Worm (Caenorhabditis elegans) whole organism, L3 larva: ENCODE results near the gene Y38H6C.18.
A peak's percentile ranks its signal among the peaks of the same experiment; 100 is the strongest.
"Not testable (repeated sequence)": the region's sequence is repeated elsewhere in the genome, so short reads cannot be mapped to it uniquely, and the experiment has no call there.

Experiments
- R02D3.7 ChIP-seq: fragments of 150-350 bp; optimal IDR thresholded peaks from 2 replicates; lab custom pipeline; 2014; ENCODE audit warnings: missing biosample characterization, missing genetic modification characterization
- ZK546.5 ChIP-seq: sonication (generic microtip); optimal IDR thresholded peaks from 2 replicates; lab custom pipeline; 2017; ENCODE audit warnings: missing biosample characterization, missing genetic modification characterization
- aly-2 ChIP-seq: fragments of 150-350 bp; optimal IDR thresholded peaks from 2 replicates; lab custom pipeline; 2014; ENCODE audit warnings: missing biosample characterization, missing genetic modification characterization
- ama-1 ChIP-seq: fragments of 150-350 bp; optimal IDR thresholded peaks from 2 replicates; lab custom pipeline; 2018
- ceh-16 ChIP-seq: sonication (generic microtip); optimal IDR thresholded peaks from 2 replicates; lab custom pipeline; 2017; ENCODE audit warnings: missing biosample characterization, missing genetic modification characterization
- ceh-28 ChIP-seq: fragments of 150-350 bp; optimal IDR thresholded peaks from 2 replicates; lab custom pipeline; 2014; ENCODE audit warnings: missing biosample characterization, missing genetic modification reagents, missing genetic modification characterization
- ceh-82 ChIP-seq: fragments of 150-350 bp; optimal IDR thresholded peaks from 2 replicates; lab custom pipeline; 2014; ENCODE audit warnings: missing biosample characterization, missing genetic modification characterization
- ceh-9 ChIP-seq: sonication (generic microtip); optimal IDR thresholded peaks from 2 replicates; lab custom pipeline; 2018; ENCODE audit warnings: missing biosample characterization, missing genetic modification characterization
- daf-12 ChIP-seq: fragments of 150-350 bp; optimal IDR thresholded peaks from 2 replicates; lab custom pipeline; 2014; ENCODE audit warnings: missing biosample characterization, missing genetic modification reagents, missing genetic modification characterization
- elt-1 ChIP-seq: fragments of 150-350 bp; optimal IDR thresholded peaks from 2 replicates; lab custom pipeline; 2014; ENCODE audit warnings: missing biosample characterization, missing genetic modification characterization
- elt-2 ChIP-seq: sonication (generic microtip); optimal IDR thresholded peaks from 2 replicates; lab custom pipeline; 2016; ENCODE audit warnings: missing genetic modification reagents, mild to moderate bottlenecking, missing genetic modification characterization, missing compliant biosample characterization
- eor-1 ChIP-seq, 2 experiments: fragments of 150-350 bp; optimal IDR thresholded peaks; 2 replicates each; lab custom pipeline; 2014 to 2018; ENCODE audit warnings: missing biosample characterization in 2 of 2, missing genetic modification characterization in 2 of 2
- fkh-10 ChIP-seq: sonication (generic microtip); optimal IDR thresholded peaks from 2 replicates; lab custom pipeline; 2017; ENCODE audit warnings: missing biosample characterization, missing genetic modification reagents, missing genetic modification characterization
- fkh-2 ChIP-seq: fragments of 150-350 bp; optimal IDR thresholded peaks from 2 replicates; lab custom pipeline; 2014; ENCODE audit warnings: missing biosample characterization, missing genetic modification reagents, missing genetic modification characterization
- jun-1 ChIP-seq: fragments of 150-350 bp; optimal IDR thresholded peaks from 2 replicates; lab custom pipeline; 2014; ENCODE audit warnings: missing biosample characterization, missing genetic modification reagents, missing genetic modification characterization
- lin-15B ChIP-seq: fragments of 150-350 bp; optimal IDR thresholded peaks from 2 replicates; lab custom pipeline; 2014; ENCODE audit warnings: missing biosample characterization, missing genetic modification characterization
- lin-39 ChIP-seq: fragments of 150-350 bp; optimal IDR thresholded peaks from 2 replicates; lab custom pipeline; 2018; ENCODE audit warnings: missing biosample characterization, missing genetic modification reagents, missing genetic modification characterization
- lsy-12 ChIP-seq: sonication (generic microtip); optimal IDR thresholded peaks from 2 replicates; lab custom pipeline; 2016; ENCODE audit warnings: mild to moderate bottlenecking, missing genetic modification characterization, missing compliant biosample characterization
- mdl-1 ChIP-seq: fragments of 150-350 bp; optimal IDR thresholded peaks from 2 replicates; lab custom pipeline; 2014; ENCODE audit warnings: missing biosample characterization, missing genetic modification characterization
- mml-1 ChIP-seq: fragments of 150-350 bp; sonication (generic microtip); optimal IDR thresholded peaks from 3 replicates; lab custom pipeline; 2014; ENCODE audit warnings: missing biosample characterization, missing genetic modification characterization
- nhr-11 ChIP-seq: fragments of 150-350 bp; optimal IDR thresholded peaks from 2 replicates; lab custom pipeline; 2014; ENCODE audit warnings: missing biosample characterization, missing genetic modification characterization
- nhr-12 ChIP-seq: fragments of 150-350 bp; optimal IDR thresholded peaks from 2 replicates; lab custom pipeline; 2014; ENCODE audit warnings: missing biosample characterization, missing genetic modification characterization
- nhr-23 ChIP-seq: fragments of 150-350 bp; optimal IDR thresholded peaks from 2 replicates; lab custom pipeline; 2014; ENCODE audit warnings: missing biosample characterization, missing genetic modification reagents, missing genetic modification characterization
- nhr-25 ChIP-seq: sonication (generic microtip); optimal IDR thresholded peaks from 2 replicates; lab custom pipeline; 2017; ENCODE audit warnings: missing biosample characterization, missing genetic modification characterization
- nhr-43 ChIP-seq: sonication (generic microtip); optimal IDR thresholded peaks from 2 replicates; lab custom pipeline; 2016; ENCODE audit warnings: mild to moderate bottlenecking, missing genetic modification characterization, missing compliant biosample characterization; ENCODE audit not compliant: poor library complexity, severe bottlenecking
- nhr-67 ChIP-seq: fragments of 150-350 bp; optimal IDR thresholded peaks from 2 replicates; lab custom pipeline; 2014; ENCODE audit warnings: missing biosample characterization, missing genetic modification characterization
- nhr-76 ChIP-seq: fragments of 150-350 bp; sonication (generic microtip); optimal IDR thresholded peaks from 5 replicates; lab custom pipeline; 2014; ENCODE audit warnings: missing biosample characterization, missing genetic modification characterization
- nhr-77 ChIP-seq: fragments of 150-350 bp; optimal IDR thresholded peaks from 2 replicates; lab custom pipeline; 2014; ENCODE audit warnings: missing biosample characterization, missing genetic modification characterization
- pqm-1 ChIP-seq: fragments of 150-350 bp; optimal IDR thresholded peaks from 2 replicates; lab custom pipeline; 2017; ENCODE audit warnings: missing biosample characterization, missing genetic modification characterization, inconsistent platforms
- skn-1 ChIP-seq: fragments of 150-350 bp; optimal IDR thresholded peaks from 2 replicates; lab custom pipeline; 2014; ENCODE audit warnings: missing biosample characterization, missing genetic modification characterization
- unc-39 ChIP-seq: sonication (generic microtip); optimal IDR thresholded peaks from 4 replicates; lab custom pipeline; 2017; ENCODE audit warnings: missing biosample characterization, missing genetic modification characterization
- ztf-4 ChIP-seq: fragments of 150-350 bp; optimal IDR thresholded peaks from 2 replicates; lab custom pipeline; 2014; ENCODE audit warnings: missing biosample characterization, missing genetic modification characterization

Y38H6C.18 gene

DNA sequence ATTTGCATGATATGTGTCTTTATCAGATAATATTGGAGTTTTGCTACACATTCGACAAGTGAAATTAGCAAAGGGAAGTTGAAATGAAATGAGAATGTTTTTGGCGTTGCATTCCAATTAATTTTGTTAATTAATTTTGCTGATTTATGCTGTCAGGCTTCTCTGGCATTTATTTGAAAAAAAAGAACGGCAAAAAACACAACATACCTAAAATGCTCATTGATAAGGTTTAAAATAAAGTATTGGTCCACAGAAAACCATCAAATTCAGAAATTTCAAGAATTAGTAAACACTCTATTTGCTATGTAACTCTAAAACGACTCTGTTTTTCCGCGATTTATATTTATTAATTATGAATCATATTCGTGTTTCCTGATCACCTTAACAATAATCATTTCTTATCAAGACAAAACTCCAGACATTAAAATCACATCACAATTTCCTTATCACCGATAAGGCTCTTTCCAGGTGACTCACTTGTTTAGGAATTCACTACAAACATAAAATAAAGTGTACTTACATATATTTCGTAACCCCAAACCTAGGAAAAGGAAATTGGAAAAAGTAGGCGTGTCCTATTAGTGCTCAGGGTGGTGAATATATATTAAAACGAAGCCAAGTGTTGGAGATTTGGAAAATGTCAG lies 21.0 kb downstream of the Y38H6C.18 start, which contains the start of the genes srh-166 and Y38H6C.24 (continued):
- TF ChIP-seq nhr-76 (tag; lab: Kevin White, UChicago) (no peak), daf-12 (tag; lab: Kevin White, UChicago) (no peak), jun-1 (tag; lab: Kevin White, UChicago) (peak; percentile 52), nhr-12 (tag; lab: Kevin White, UChicago) (no peak)

ce11 chrV:20522219-20522618 lies 24.7 kb downstream of the Y38H6C.18 start, which contains the start of the genes Y38H6C.9 and fbxa-150:
Gene Y38H6C.9, minus strand, starts transcription at chrV:20522270.
Gene fbxa-150, plus strand, starts transcription at chrV:20522598.
- TF ChIP-seq aly-2 (no peak), lsy-12 (no peak), lin-39 (no peak), ztf-4 (tag; lab: Kevin White, UChicago) (no peak), unc-39 (no peak), jun-1 (tag; lab: Kevin White, UChicago) (no peak), R02D3.7 (tag; lab: Kevin White, UChicago) (no peak)

- TF ChIP-seq fkh-10 (GFP tag; lab: Kevin White, UChicago): no peak
These were observed 28.0 kb downstream of the Y38H6C.18 start, which contains the start of gene Y38H6C.25 for ce11 chrV:20518927-20519326. Gene Y38H6C.25, plus strand, starts transcription at chrV:20519227.

ce11 chrV:20517005-20517404 lies 29.9 kb downstream of the Y38H6C.18 start:
- TF ChIP-seq nhr-23 (tag; lab: Kevin White, UChicago): no peak
- no peak for TF ChIP-seq mdl-1
- no peak for TF ChIP-seq lin-15B (tag; lab: Kevin White, UChicago)
- no peak for TF ChIP-seq ztf-4 (tag; lab: Kevin White, UChicago)
- TF ChIP-seq daf-12 (tag; lab: Kevin White, UChicago): no peak
- no peak for TF ChIP-seq nhr-43 (tag; lab: Kevin White, UChicago)

- TF ChIP-seq elt-2 (tag; lab: Kevin White, UChicago) (peak; percentile 58), daf-12 (tag; lab: Kevin White, UChicago) (no peak), mml-1 (no peak)
These were observed 32.5 kb downstream of the Y38H6C.18 start for ce11 chrV:20514483-20514882.

DNA sequence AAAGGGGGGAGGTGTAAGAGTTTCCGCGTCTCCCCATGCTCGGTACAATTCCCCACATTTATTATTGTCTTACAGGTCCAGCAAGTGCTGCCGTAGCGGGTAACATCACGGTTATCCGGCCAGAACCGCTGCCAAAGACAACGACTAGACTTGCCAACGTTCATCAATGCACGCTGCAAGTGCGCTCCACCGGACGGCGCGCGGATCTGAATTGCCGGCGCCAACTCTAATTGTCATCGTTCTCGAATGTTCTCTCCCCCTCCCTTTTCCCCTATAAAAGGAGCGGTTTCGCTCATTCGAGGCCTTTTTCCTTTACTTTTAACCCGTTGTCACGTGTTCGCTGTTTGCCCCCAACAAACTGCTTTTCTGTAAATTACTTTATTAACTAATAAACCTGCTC lies 33.3 kb downstream of the Y38H6C.18 start, which contains the start of gene Y38H6C.8:
Gene Y38H6C.8, plus strand, starts transcription at position 301 of the 400 bp plus-strand sequence.
- TF ChIP-seq aly-2; mdl-1; nhr-67 (tag; lab: Kevin White, UChicago): not testable (repeated sequence)

DNA sequence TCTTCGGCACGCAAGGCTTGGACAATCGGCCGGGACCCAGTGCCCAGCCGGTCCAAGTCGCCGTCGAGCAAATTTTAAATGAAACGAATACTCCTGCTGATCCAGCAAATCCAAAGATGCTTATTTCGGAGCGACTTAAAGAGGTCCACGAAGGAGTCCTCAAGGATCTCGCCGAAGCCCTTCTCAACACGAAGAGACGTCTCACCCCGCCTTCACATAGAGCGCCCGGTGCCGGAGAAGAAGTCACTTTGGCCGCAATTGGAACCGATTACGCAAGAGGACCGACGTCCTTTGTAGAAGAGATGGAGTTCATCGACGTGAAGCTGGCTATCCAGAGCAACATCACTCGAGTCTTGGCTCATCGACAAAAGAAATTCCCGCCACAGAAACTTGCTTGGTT lies 37.5 kb downstream of the Y38H6C.18 start:
- TF ChIP-seq aly-2: no peak
- no peak for TF ChIP-seq eor-1 (tag; optimal IDR thresholded peaks at IDR 0.05; lab: Kevin White, UChicago)
- no peak for TF ChIP-seq fkh-2 (tag; lab: Kevin White, UChicago)
- no peak for TF ChIP-seq R02D3.7 (tag; lab: Kevin White, UChicago)
- no peak for TF ChIP-seq ama-1 (lab: Kevin White, UChicago)
- TF ChIP-seq ceh-9 (tag; lab: Kevin White, UChicago): no peak
- no peak for TF ChIP-seq nhr-25 (tag; lab: Kevin White, UChicago)

DNA sequence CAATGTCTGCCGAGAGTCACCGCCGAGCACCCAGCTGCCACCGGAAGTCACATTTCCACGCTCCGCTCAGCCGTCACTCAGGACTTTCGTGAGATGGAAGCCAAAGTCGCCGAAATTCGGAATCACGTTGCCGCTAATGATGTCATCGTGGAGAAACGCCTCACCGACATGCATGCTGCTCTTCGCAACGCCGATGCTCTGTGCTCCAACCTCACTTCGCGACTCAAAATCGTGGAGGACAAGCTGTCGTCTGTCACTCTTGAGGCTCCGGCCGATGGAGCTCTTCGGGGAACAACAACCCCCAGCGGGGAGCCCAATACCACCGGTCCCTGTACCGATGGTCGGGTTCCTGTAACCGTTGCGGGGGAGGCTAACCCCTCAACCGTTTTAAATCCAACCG lies 40.4 kb downstream of the Y38H6C.18 start:
- TF ChIP-seq nhr-11 (tag; lab: Kevin White, UChicago) (no peak), lin-39 (no peak), ceh-28 (tag; lab: Kevin White, UChicago) (no peak), pqm-1 (no peak), mdl-1 (no peak), eor-1 (tag; optimal IDR thresholded peaks at IDR 0.05; lab: Kevin White, UChicago) (no peak), ZK546.5 (no peak), aly-2 (no peak), nhr-77 (tag; lab: Kevin White, UChicago) (no peak), ceh-9 (tag; lab: Kevin White, UChicago) (no peak), elt-1 (tag; lab: Kevin White, UChicago) (no peak), ceh-16 (tag; lab: Kevin White, UChicago) (no peak), nhr-43 (tag; lab: Kevin White, UChicago) (no peak), skn-1 (tag; lab: Kevin White, UChicago) (no peak), elt-2 (tag; lab: Kevin White, UChicago) (no peak), unc-39 (no peak), ceh-82 (tag; lab: Kevin White, UChicago) (no peak), nhr-23 (tag; lab: Kevin White, UChicago) (no peak)
- TF ChIP-seq, all 47 proteins: peak for 0
